Worm (Caenorhabditis elegans): ENCODE results near the gene C18F10.2.

- TF ChIP-seq B0310.2 (tag; optimal IDR thresholded peaks at IDR 0.05) (no peak), ama-1 (optimal IDR thresholded peaks at IDR 0.05) (no peak), pes-1 (GFP tag; IDR thresholded peaks at IDR 0.05) (no peak), hnd-1 (tag; optimal IDR thresholded peaks at IDR 0.05) (no peak), tra-4 (tag; optimal IDR thresholded peaks at IDR 0.05) (no peak), F13C5.2 (tag; optimal IDR thresholded peaks at IDR 0.05) (no peak), hmbx-1 (tag; optimal IDR thresholded peaks at IDR 0.05) (no peak)
Observed at ce11 chrIII:6324139-6324538, 51.2 kb downstream of the C18F10.2 start, which contains the start of gene C56G2.5.
